Worm (Caenorhabditis elegans): ENCODE results near the gene ZK616.5.

Gene ZK616.5

ce11 chrIV:5353364-5353763 lies 38.4 kb upstream of the ZK616.5 start, which contains the start of gene Y4C6B.7:
TSS of gene Y4C6B.7 (minus strand) at chrIV:5353464.
- peak; percentile 46 for TF ChIP-seq aha-1 (tag)
- TF ChIP-seq D1046.2 (GFP tag; IDR thresholded peaks at IDR 0.05): no peak

ce11 chrIV:5354124-5354523 lies 37.6 kb upstream of the ZK616.5 start, which contains the start of gene Y4C6B.1:
TSS of gene Y4C6B.1 (plus strand) at chrIV:5354488.
- TF ChIP-seq sdz-12 (GFP tag; optimal IDR thresholded peaks at IDR 0.05): no peak
- no peak for TF ChIP-seq ceh-44 (GFP tag; IDR thresholded peaks at IDR 0.05)
- TF ChIP-seq lsy-2 (tag; optimal IDR thresholded peaks at IDR 0.05): peak in 1 of 2 experiments; percentile 83
- no peak for TF ChIP-seq mes-2 (tag; optimal IDR thresholded peaks at IDR 0.05; ENCODE audit: poor library complexity, severe bottlenecking)
- peak; percentile 87 for TF ChIP-seq lin-38 (GFP tag; IDR thresholded peaks at IDR 0.05)
- TF ChIP-seq dmd-8 (GFP tag; IDR thresholded peaks at IDR 0.05): no peak

ce11 chrIV:5354564-5354963 lies 37.2 kb upstream of the ZK616.5 start:
- TF ChIP-seq tra-1 (GFP tag; IDR thresholded peaks at IDR 0.05) (no peak), ces-1 (GFP tag; optimal IDR thresholded peaks at IDR 0.05) (no peak), zfp-3 (GFP tag; conservative IDR thresholded peaks at IDR 0.05) (no peak), egl-43 (GFP tag; IDR thresholded peaks at IDR 0.05) (no peak), ZK546.5 (tag; optimal IDR thresholded peaks at IDR 0.05) (no peak), unc-62 (GFP tag; optimal IDR thresholded peaks at IDR 0.05 in 1 of 2) (peak in 1 of 2 experiments; percentile 96), unc-62 (tag; optimal IDR thresholded peaks at IDR 0.05) (no peak), nhr-77 (tag; optimal IDR thresholded peaks at IDR 0.05) (no peak), nhr-102 (tag; optimal IDR thresholded peaks at IDR 0.05) (no peak)

- TF ChIP-seq T20F7.1 (GFP tag; optimal IDR thresholded peaks at IDR 0.05) (no peak), duxl-1 (tag; optimal IDR thresholded peaks at IDR 0.05; ENCODE audit: poor library complexity) (no peak), unc-62 (GFP tag; optimal IDR thresholded peaks at IDR 0.05 in 1 of 2) (no peak), unc-62 (tag; optimal IDR thresholded peaks at IDR 0.05) (no peak), lin-13 (GFP tag; optimal IDR thresholded peaks at IDR 0.05) (no peak), nhr-10 (tag; optimal IDR thresholded peaks at IDR 0.05) (no peak), tra-1 (GFP tag; IDR thresholded peaks at IDR 0.05) (no peak), mdl-1 (tag; optimal IDR thresholded peaks at IDR 0.05) (no peak), Y48G9A.11 (GFP tag; IDR thresholded peaks at IDR 0.05) (no peak), nhr-6 (tag; optimal IDR thresholded peaks at IDR 0.05) (no peak), R02D3.7 (tag; optimal IDR thresholded peaks at IDR 0.05) (no peak), daf-8 (GFP tag; IDR thresholded peaks at IDR 0.05) (no peak), T26A8.4 (GFP tag; IDR thresholded peaks at IDR 0.05) (no peak), hlh-30 (tag; optimal IDR thresholded peaks at IDR 0.05; ENCODE audit: insufficient read depth) (no peak), ceh-82 (tag; optimal IDR thresholded peaks at IDR 0.05) (no peak), hif-1 (tag; optimal IDR thresholded peaks at IDR 0.05) (no peak), rbr-2 (tag; optimal IDR thresholded peaks at IDR 0.05) (no peak), egl-27 (tag; optimal IDR thresholded peaks at IDR 0.05) (no peak), zag-1 (tag; optimal IDR thresholded peaks at IDR 0.05) (no peak), ztf-7 (tag; optimal IDR thresholded peaks at IDR 0.05) (no peak)
Observed at ce11 chrIV:5360533-5360932, 31.2 kb upstream of the ZK616.5 start, which contains the start of gene F41H10.5. TSS of gene F41H10.5 (plus strand) at chrIV:5360907.

ce11 chrIV:5364135-5364609 lies 27.6 kb upstream of the ZK616.5 start, which contains the start of the genes hda-6 and F41H10.4:
TSS of gene hda-6 (minus strand) at chrIV:5364306.
TSS of gene F41H10.4 (plus strand) at chrIV:5364559.
- TF ChIP-seq fos-1 (tag; optimal IDR thresholded peaks at IDR 0.05): no peak
- no peak for TF ChIP-seq zip-2 (tag; optimal IDR thresholded peaks at IDR 0.05)
- no peak for TF ChIP-seq mxl-2 (GFP tag; conservative IDR thresholded peaks at IDR 0.05)
- TF ChIP-seq snpc-1.2 (GFP tag; IDR thresholded peaks at IDR 0.05): peak; percentile 67; the same call in 1 of the 2 replicates
- peak; percentile 66 for TF ChIP-seq nhr-6 (tag; optimal IDR thresholded peaks at IDR 0.05)
- no peak for TF ChIP-seq nhr-11 (tag; optimal IDR thresholded peaks at IDR 0.05)
- no peak for TF ChIP-seq F37D6.2 (tag; optimal IDR thresholded peaks at IDR 0.05)
- no peak for TF ChIP-seq R02D3.7 (tag; optimal IDR thresholded peaks at IDR 0.05)
- TF ChIP-seq hmg-1.1 (GFP tag; IDR thresholded peaks at IDR 0.05): no peak
- TF ChIP-seq T20F7.1 (GFP tag; optimal IDR thresholded peaks at IDR 0.05): no peak
- TF ChIP-seq fkh-10 (GFP tag; optimal IDR thresholded peaks at IDR 0.05): no peak
- TF ChIP-seq ZK546.5 (tag; optimal IDR thresholded peaks at IDR 0.05): no peak
- TF ChIP-seq tag-97 (GFP tag; IDR thresholded peaks at IDR 0.05): no peak
- TF ChIP-seq daf-16 (GFP tag; optimal IDR thresholded peaks at IDR 0.05): peak in 1 of 2 experiments; percentile 83
- peak; percentile 71 for TF ChIP-seq daf-16 (tag; optimal IDR thresholded peaks at IDR 0.05)
- no peak for TF ChIP-seq tra-1 (GFP tag; IDR thresholded peaks at IDR 0.05)
- TF ChIP-seq dpl-1 (GFP tag; optimal IDR thresholded peaks at IDR 0.05): peak; percentile 89
